Worm (Caenorhabditis elegans): ENCODE data around the gene unc-33.

unc-33 gene

ce11 chrIV:3509477-3510063 is 7.1 kb upstream of the unc-33 start, which contains the start of gene ced-10:
TSS of gene ced-10 (minus strand) at chrIV:3509527.
- TF ChIP-seq tbx-2 (tag; optimal IDR thresholded peaks at IDR 0.05) (no peak), lsy-12 (tag; optimal IDR thresholded peaks at IDR 0.05) (no peak), jun-1 (tag; optimal IDR thresholded peaks at IDR 0.05) (no peak), snpc-4 (tag; optimal IDR thresholded peaks at IDR 0.05) (no peak), nhr-11 (tag; optimal IDR thresholded peaks at IDR 0.05) (no peak), elt-3 (tag; optimal IDR thresholded peaks at IDR 0.05) (no peak), egl-27 (tag; optimal IDR thresholded peaks at IDR 0.05) (no peak), fkh-2 (tag; optimal IDR thresholded peaks at IDR 0.05) (no peak), elt-1 (tag; optimal IDR thresholded peaks at IDR 0.05) (no peak)

ce11 chrIV:3514467-3514866 is 2.2 kb upstream of the unc-33 start, which contains the start of gene tsg-101:
TSS of gene tsg-101 (minus strand) at chrIV:3514567.
- TF ChIP-seq elt-3 (tag; optimal IDR thresholded peaks at IDR 0.05), result no peak

ce11 chrIV:3515412-3516046 is 1.2 kb upstream of the unc-33 start:
- TF ChIP-seq snpc-4 (tag; optimal IDR thresholded peaks at IDR 0.05) (peak; percentile 58), skn-1 (tag; optimal IDR thresholded peaks at IDR 0.05) (peak; percentile 44), ama-1 (optimal IDR thresholded peaks at IDR 0.05) (peak; percentile 6), pha-4 (tag; optimal IDR thresholded peaks at IDR 0.05) (peak; percentile 52), fkh-10 (GFP tag; optimal IDR thresholded peaks at IDR 0.05) (peak; percentile 18), nhr-23 (tag; optimal IDR thresholded peaks at IDR 0.05) (peak; percentile 18), pqm-1 (tag; optimal IDR thresholded peaks at IDR 0.05) (peak; percentile 22), nhr-12 (tag; optimal IDR thresholded peaks at IDR 0.05) (no peak), nhr-11 (tag; optimal IDR thresholded peaks at IDR 0.05) (no peak), lin-15B (tag; optimal IDR thresholded peaks at IDR 0.05) (peak; percentile 39), ztf-4 (tag; optimal IDR thresholded peaks at IDR 0.05) (no peak), elt-2 (tag; optimal IDR thresholded peaks at IDR 0.05) (peak; percentile 15), egl-5 (tag; optimal IDR thresholded peaks at IDR 0.05) (peak; percentile 61), lin-39 (tag; optimal IDR thresholded peaks at IDR 0.05) (peak; percentile 76), eor-1 (tag; optimal IDR thresholded peaks at IDR 0.05) (no peak), hmg-11 (tag; optimal IDR thresholded peaks at IDR 0.05) (peak; percentile 86), nfya-1 (tag; optimal IDR thresholded peaks at IDR 0.05; ENCODE audit: insufficient read depth) (peak; percentile 89), ceh-28 (tag; optimal IDR thresholded peaks at IDR 0.05) (peak; percentile 88), jun-1 (tag; optimal IDR thresholded peaks at IDR 0.05) (peak; percentile 75)

ce11 chrIV:3517582-3517981 is 896 bp downstream of the unc-33 start:
- TF ChIP-seq nhr-76 (tag; optimal IDR thresholded peaks at IDR 0.05) (no peak), lin-15B (tag; optimal IDR thresholded peaks at IDR 0.05) (no peak), ztf-4 (tag; optimal IDR thresholded peaks at IDR 0.05) (no peak), zag-1 (tag; optimal IDR thresholded peaks at IDR 0.05) (no peak), eor-1 (tag; optimal IDR thresholded peaks at IDR 0.05) (no peak), nhr-23 (tag; optimal IDR thresholded peaks at IDR 0.05) (no peak)

ce11 chrIV:3519352-3519751 is 2.7 kb downstream of the unc-33 start:
- TF ChIP-seq ceh-28 (tag; optimal IDR thresholded peaks at IDR 0.05) (peak; percentile 28), fkh-2 (tag; optimal IDR thresholded peaks at IDR 0.05) (no peak), pha-4 (tag; optimal IDR thresholded peaks at IDR 0.05) (no peak), fos-1 (tag; optimal IDR thresholded peaks at IDR 0.05) (no peak), lin-15B (tag; optimal IDR thresholded peaks at IDR 0.05) (peak; percentile 1), nfya-1 (tag; optimal IDR thresholded peaks at IDR 0.05; ENCODE audit: insufficient read depth) (peak; percentile 63), egl-5 (tag; optimal IDR thresholded peaks at IDR 0.05) (no peak), tbx-2 (tag; optimal IDR thresholded peaks at IDR 0.05) (no peak), nhr-43 (tag; optimal IDR thresholded peaks at IDR 0.05; ENCODE audit: poor library complexity, severe bottlenecking) (no peak), nhr-67 (tag; optimal IDR thresholded peaks at IDR 0.05) (no peak), lin-39 (tag; optimal IDR thresholded peaks at IDR 0.05) (peak; percentile 24), egl-27 (tag; optimal IDR thresholded peaks at IDR 0.05) (no peak), snpc-4 (tag; optimal IDR thresholded peaks at IDR 0.05) (peak; percentile 95), aly-2 (tag; optimal IDR thresholded peaks at IDR 0.05) (no peak), nhr-23 (tag; optimal IDR thresholded peaks at IDR 0.05) (peak; percentile 30), hmg-11 (tag; optimal IDR thresholded peaks at IDR 0.05) (peak; percentile 67), ceh-82 (tag; optimal IDR thresholded peaks at IDR 0.05) (no peak), ama-1 (optimal IDR thresholded peaks at IDR 0.05) (no peak)
